Worm (Caenorhabditis elegans) whole organism, mixed stage, embryonic: ENCODE data around the gene hint-3.

Source experiments
- lin-13 ChIP-seq: fragments of 150-350 bp; optimal IDR thresholded peaks from 2 replicates; lab custom pipeline; 2014; ENCODE audit warnings: missing biosample characterization, missing genetic modification characterization
- mep-1 ChIP-seq: fragments of 150-350 bp; optimal IDR thresholded peaks from 2 replicates; lab custom pipeline; 2017; ENCODE audit warnings: missing biosample characterization, missing genetic modification reagents, missing genetic modification characterization, inconsistent platforms
- nhr-12 ChIP-seq: fragments of 150-350 bp; optimal IDR thresholded peaks from 2 replicates; lab custom pipeline; 2014; ENCODE audit warnings: missing biosample characterization, missing genetic modification characterization
- snpc-4 ChIP-seq: fragments of 150-350 bp; optimal IDR thresholded peaks from 2 replicates; lab custom pipeline; 2014; ENCODE audit warnings: missing biosample characterization, missing genetic modification characterization

DNA sequence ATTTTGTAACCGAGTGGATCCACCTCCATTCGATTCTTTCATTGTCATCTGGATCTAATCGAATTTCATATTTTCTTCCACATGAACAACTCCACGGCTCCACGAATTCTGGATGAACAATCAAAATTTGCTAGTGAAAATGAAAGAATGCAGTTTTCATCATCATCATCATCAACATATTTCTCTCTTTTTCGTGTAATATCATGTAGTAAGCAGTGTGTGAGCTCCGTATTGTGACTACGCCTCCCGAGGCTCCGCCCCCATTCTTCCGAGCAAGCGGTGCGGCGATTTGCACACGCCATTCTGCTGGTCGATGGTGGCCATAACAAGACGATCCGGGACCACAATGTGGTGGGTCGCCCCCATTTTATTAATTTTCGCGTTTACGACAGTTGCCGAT is 37.8 kb downstream of the hint-3 start, which contains the start of gene ZK742.7:
- no peak for TF ChIP-seq nhr-12
- TF ChIP-seq lin-13: no peak
- no peak for TF ChIP-seq mep-1 (tag; lab: Kevin White, UChicago)
- no peak for TF ChIP-seq snpc-4 (tag; lab: Kevin White, UChicago)
